Worm (Caenorhabditis elegans) whole organism, late embryonic: Measurements from ENCODE around the gene T19C3.7.

ENCODE experiments used
- C38D4.7 ChIP-seq: fragments of 200-800 bp; sonication (Bioruptor generic); optimal IDR thresholded peaks from 2 replicates; lab custom pipeline; 2018; ENCODE audit warnings: mild to moderate bottlenecking, missing genetic modification characterization, moderate library complexity, missing compliant biosample characterization
- F13H6.1 ChIP-seq: sonication (generic microtip); optimal IDR thresholded peaks from 2 replicates; lab custom pipeline; 2016; ENCODE audit warnings: missing genetic modification characterization, missing compliant biosample characterization
- K02D7.2 ChIP-seq: sonication (generic microtip); optimal IDR thresholded peaks from 2 replicates; lab custom pipeline; 2017; ENCODE audit warnings: mild to moderate bottlenecking, missing genetic modification characterization, missing compliant biosample characterization
- K09A11.1 ChIP-seq: sonication (generic microtip); optimal IDR thresholded peaks from 2 replicates; lab custom pipeline; 2017; ENCODE audit warnings: antibody characterized with exemption, mild to moderate bottlenecking, missing genetic modification characterization, missing compliant biosample characterization; ENCODE audit not compliant: insufficient read depth
- T23F11.4 ChIP-seq: fragments of 200-800 bp; sonication (Bioruptor generic); optimal IDR thresholded peaks from 2 replicates; lab custom pipeline; 2018; ENCODE audit warnings: mild to moderate bottlenecking, missing genetic modification characterization, missing compliant biosample characterization
- ahr-1 ChIP-seq: sonication (generic microtip); optimal IDR thresholded peaks from 2 replicates; lab custom pipeline; 2016; ENCODE audit warnings: missing genetic modification characterization, missing compliant biosample characterization
- ceh-14 ChIP-seq: sonication (generic microtip); optimal IDR thresholded peaks from 2 replicates; lab custom pipeline; 2016; ENCODE audit warnings: missing genotype, missing genetic modification characterization, missing compliant biosample characterization
- ceh-19 ChIP-seq: fragments of 200-800 bp; sonication (Bioruptor generic); optimal IDR thresholded peaks from 2 replicates; lab custom pipeline; 2018; ENCODE audit warnings: mild to moderate bottlenecking, missing genetic modification characterization, missing compliant biosample characterization
- ceh-2 ChIP-seq: sonication (generic microtip); optimal IDR thresholded peaks from 2 replicates; lab custom pipeline; 2016; ENCODE audit warnings: missing genotype, missing genetic modification characterization, missing compliant biosample characterization
- ceh-30 ChIP-seq: fragments of 150-350 bp; optimal IDR thresholded peaks from 2 replicates; lab custom pipeline; 2014; ENCODE audit warnings: missing biosample characterization, missing genetic modification characterization
- ceh-31 ChIP-seq: sonication (generic microtip); optimal IDR thresholded peaks from 2 replicates; lab custom pipeline; 2016; ENCODE audit warnings: missing genetic modification characterization, missing compliant biosample characterization
- ceh-34 ChIP-seq: sonication (generic microtip); optimal IDR thresholded peaks from 2 replicates; lab custom pipeline; 2016; ENCODE audit warnings: mild to moderate bottlenecking, missing genetic modification characterization, missing compliant biosample characterization
- ceh-48 ChIP-seq: sonication (generic microtip); optimal IDR thresholded peaks from 2 replicates; lab custom pipeline; 2016; ENCODE audit warnings: missing genetic modification characterization, inconsistent platforms, missing compliant biosample characterization
- ceh-6 ChIP-seq: fragments of 200-800 bp; sonication (Bioruptor generic); optimal IDR thresholded peaks from 2 replicates; lab custom pipeline; 2018; ENCODE audit warnings: mild to moderate bottlenecking, missing genetic modification characterization, missing compliant biosample characterization
- ceh-9 ChIP-seq: sonication (generic microtip); optimal IDR thresholded peaks from 2 replicates; lab custom pipeline; 2016; ENCODE audit warnings: mild to moderate bottlenecking, missing genetic modification characterization, inconsistent platforms, missing compliant biosample characterization
- elt-2 ChIP-seq: sonication (generic microtip); optimal IDR thresholded peaks from 2 replicates; lab custom pipeline; 2016; ENCODE audit warnings: missing genetic modification reagents, missing genetic modification characterization, missing compliant biosample characterization
- elt-4 ChIP-seq: sonication (generic microtip); optimal IDR thresholded peaks from 2 replicates; lab custom pipeline; 2016; ENCODE audit warnings: missing genetic modification characterization, missing compliant biosample characterization
- ets-4 ChIP-seq: sonication (generic microtip); optimal IDR thresholded peaks from 2 replicates; lab custom pipeline; 2016; ENCODE audit warnings: missing genetic modification characterization, missing compliant biosample characterization
- eyg-1 ChIP-seq: sonication (generic microtip); optimal IDR thresholded peaks from 2 replicates; lab custom pipeline; 2016; ENCODE audit warnings: missing genotype, missing genetic modification characterization, missing compliant biosample characterization
- fax-1 ChIP-seq: sonication (generic microtip); optimal IDR thresholded peaks from 2 replicates; lab custom pipeline; 2016; ENCODE audit warnings: missing genotype, missing genetic modification characterization, missing compliant biosample characterization
- fkh-10 ChIP-seq: fragments of 150-350 bp; optimal IDR thresholded peaks from 2 replicates; lab custom pipeline; 2014; ENCODE audit warnings: missing biosample characterization, missing genetic modification reagents, missing genetic modification characterization
- fkh-6 ChIP-seq: sonication (generic microtip); optimal IDR thresholded peaks from 2 replicates; lab custom pipeline; 2016; ENCODE audit warnings: missing genetic modification characterization, missing compliant biosample characterization
- gmeb-2 ChIP-seq: sonication (generic microtip); optimal IDR thresholded peaks from 2 replicates; lab custom pipeline; 2016; ENCODE audit warnings: missing genetic modification characterization, inconsistent platforms, missing compliant biosample characterization
- hlh-30 ChIP-seq: sonication (generic microtip); optimal IDR thresholded peaks from 2 replicates; lab custom pipeline; 2017; ENCODE audit warnings: antibody characterized with exemption, missing genetic modification characterization, missing compliant biosample characterization; ENCODE audit not compliant: insufficient read depth
- hlh-8 ChIP-seq: sonication (generic microtip); optimal IDR thresholded peaks from 2 replicates; lab custom pipeline; 2016; ENCODE audit warnings: missing genotype, missing genetic modification characterization, missing compliant biosample characterization
- lim-6 ChIP-seq: sonication (generic microtip); optimal IDR thresholded peaks from 2 replicates; lab custom pipeline; 2016; ENCODE audit warnings: missing genetic modification characterization, missing compliant biosample characterization
- nfya-1 ChIP-seq: sonication (generic microtip); optimal IDR thresholded peaks from 2 replicates; lab custom pipeline; 2017; ENCODE audit warnings: missing genetic modification characterization, mild to moderate bottlenecking, missing compliant biosample characterization, antibody characterized with exemption, moderate library complexity
- nhr-11 ChIP-seq: fragments of 150-350 bp; optimal IDR thresholded peaks from 2 replicates; lab custom pipeline; 2014; ENCODE audit warnings: missing biosample characterization, missing genetic modification characterization
- nhr-232 ChIP-seq: sonication (generic microtip); optimal IDR thresholded peaks from 2 replicates; lab custom pipeline; 2016; ENCODE audit warnings: missing genetic modification characterization, missing compliant biosample characterization
- npax-4 ChIP-seq: sonication (generic microtip); optimal IDR thresholded peaks from 2 replicates; lab custom pipeline; 2016; ENCODE audit warnings: missing genetic modification characterization, missing compliant biosample characterization
- odd-2 ChIP-seq: sonication (generic microtip); optimal IDR thresholded peaks from 2 replicates; lab custom pipeline; 2017; ENCODE audit warnings: antibody characterized with exemption, mild to moderate bottlenecking, missing genetic modification characterization, missing compliant biosample characterization
- pag-3 ChIP-seq: sonication (generic microtip); optimal IDR thresholded peaks from 2 replicates; lab custom pipeline; 2016; ENCODE audit warnings: missing compliant biosample characterization, missing genetic modification characterization, borderline replicate concordance
- pat-9 ChIP-seq: fragments of 200-800 bp; sonication (Bioruptor generic); optimal IDR thresholded peaks from 2 replicates; lab custom pipeline; 2018; ENCODE audit warnings: mild to moderate bottlenecking, missing genetic modification characterization, moderate library complexity, missing compliant biosample characterization
- pha-2 ChIP-seq: sonication (generic microtip); optimal IDR thresholded peaks from 2 replicates; lab custom pipeline; 2017; ENCODE audit warnings: mild to moderate bottlenecking, missing genetic modification characterization, missing compliant biosample characterization
- pqm-1 ChIP-seq: sonication (generic microtip); optimal IDR thresholded peaks from 2 replicates; lab custom pipeline; 2016; ENCODE audit warnings: missing genetic modification characterization, missing compliant biosample characterization
- sdc-2 ChIP-seq: sonication (generic microtip); optimal IDR thresholded peaks from 2 replicates; lab custom pipeline; 2016; ENCODE audit warnings: missing genotype, missing genetic modification characterization, missing compliant biosample characterization
- sox-4 ChIP-seq: sonication (generic microtip); optimal IDR thresholded peaks from 2 replicates; lab custom pipeline; 2017; ENCODE audit warnings: mild to moderate bottlenecking, missing genetic modification characterization, inconsistent platforms, missing compliant biosample characterization
- syd-9 ChIP-seq: sonication (generic microtip); optimal IDR thresholded peaks from 2 replicates; lab custom pipeline; 2016; ENCODE audit warnings: mild to moderate bottlenecking, missing genetic modification characterization, moderate library complexity, missing compliant biosample characterization
- tbx-2 ChIP-seq: sonication (generic microtip); optimal IDR thresholded peaks from 2 replicates; lab custom pipeline; 2016; ENCODE audit warnings: missing genetic modification characterization, missing compliant biosample characterization
- tbx-7 ChIP-seq: sonication (generic microtip); optimal IDR thresholded peaks from 2 replicates; lab custom pipeline; 2016; ENCODE audit warnings: missing genotype, missing genetic modification characterization, missing compliant biosample characterization
- ttx-3 ChIP-seq: sonication (generic microtip); optimal IDR thresholded peaks from 2 replicates; lab custom pipeline; 2016; ENCODE audit warnings: missing genetic modification reagents, missing genetic modification characterization, missing compliant biosample characterization
- unc-3 ChIP-seq, 2 experiments: fragments of 200-800 bp in 1 of 2; sonication (Bioruptor generic) in 1 of 2; sonication (generic microtip) in 1 of 2; conservative IDR thresholded peaks in 1 of 2; optimal IDR thresholded peaks in 1 of 2; 2 replicates each; pipeline versions ENCODE4 v1.3.6 to Lab custom; 2016 to 2022; ENCODE audit warnings: missing compliant biosample characterization in 2 of 2, missing genetic modification characterization in 2 of 2, missing genetic modification reagents in 1 of 2
- unc-42 ChIP-seq: sonication (generic microtip); optimal IDR thresholded peaks from 2 replicates; lab custom pipeline; 2016; ENCODE audit warnings: missing genotype, missing genetic modification characterization, missing compliant biosample characterization
- unc-55 ChIP-seq: sonication (generic microtip); optimal IDR thresholded peaks from 2 replicates; lab custom pipeline; 2017; ENCODE audit warnings: missing biosample characterization, missing genetic modification reagents, missing genetic modification characterization
- unc-86 ChIP-seq: sonication (generic microtip); optimal IDR thresholded peaks from 2 replicates; lab custom pipeline; 2016; ENCODE audit warnings: missing genetic modification characterization, missing compliant biosample characterization

T19C3.7 gene

ce11 chrIII:627838-628237 is 8.1 kb downstream of the T19C3.7 start, which contains the start of gene T19C3.5:
T19C3.5 (minus strand) TSS chrIII:627938.
- TF ChIP-seq ceh-14 (tag; lab: Kevin White, UChicago) (no peak), elt-4 (no peak), ceh-31 (tag; lab: Kevin White, UChicago) (no peak), ceh-30 (tag; lab: Kevin White, UChicago) (no peak), fkh-6 (tag; lab: Kevin White, UChicago) (no peak), pag-3 (no peak), fkh-10 (GFP tag; lab: Kevin White, UChicago) (no peak), pqm-1 (tag; lab: Kevin White, UChicago) (no peak), ceh-19 (GFP tag; lab: Kevin White, UChicago) (no peak), odd-2 (tag; lab: Kevin White, UChicago) (no peak), unc-42 (no peak), C38D4.7 (GFP tag; lab: Kevin White, UChicago) (no peak)

- TF ChIP-seq eyg-1 (tag; lab: Kevin White, UChicago) (no peak), C38D4.7 (GFP tag; lab: Kevin White, UChicago) (no peak), ceh-6 (GFP tag; lab: Kevin White, UChicago) (no peak), ceh-34 (tag; lab: Kevin White, UChicago) (no peak), pag-3 (no peak), ceh-48 (tag; lab: Kevin White, UChicago) (no peak), nfya-1 (tag; lab: Kevin White, UChicago) (no peak), F13H6.1 (tag; lab: Kevin White, UChicago) (no peak), elt-4 (no peak), unc-86 (no peak), pha-2 (tag; lab: Kevin White, UChicago) (no peak)
Observed at ce11 chrIII:626091-626490, 9.9 kb downstream of the T19C3.7 start.

- TF ChIP-seq ceh-48 (tag; lab: Kevin White, UChicago) (peak; percentile 17), ceh-14 (tag; lab: Kevin White, UChicago) (no peak), fkh-10 (GFP tag; lab: Kevin White, UChicago) (no peak), K09A11.1 (tag; lab: Kevin White, UChicago) (peak; percentile 36), K02D7.2 (tag; lab: Kevin White, UChicago) (no peak), odd-2 (tag; lab: Kevin White, UChicago) (no peak), ahr-1 (tag; lab: Kevin White, UChicago) (no peak), pat-9 (tag; lab: Kevin White, UChicago) (no peak), ttx-3 (tag; lab: Kevin White, UChicago) (no peak), ceh-6 (GFP tag; lab: Kevin White, UChicago) (no peak), pag-3 (no peak), eyg-1 (tag; lab: Kevin White, UChicago) (no peak), ets-4 (peak; percentile 53), lim-6 (tag; lab: Kevin White, UChicago) (no peak), ceh-31 (tag; lab: Kevin White, UChicago) (peak; percentile 79), syd-9 (tag; lab: Kevin White, UChicago) (no peak), ceh-34 (tag; lab: Kevin White, UChicago) (peak; percentile 71), tbx-2 (tag; lab: Kevin White, UChicago) (peak; percentile 62), fkh-6 (tag; lab: Kevin White, UChicago) (no peak), hlh-8 (tag; lab: Kevin White, UChicago) (peak; percentile 32), ceh-19 (GFP tag; lab: Kevin White, UChicago) (no peak), nhr-11 (tag; lab: Kevin White, UChicago) (no peak), gmeb-2 (tag; lab: Kevin White, UChicago) (no peak), unc-3 (GFP tag; conservative IDR thresholded peaks at IDR 0.05; lab: Robert Waterston, UW) (no peak), unc-3 (tag; optimal IDR thresholded peaks at IDR 0.05; lab: Kevin White, UChicago) (no peak), pha-2 (tag; lab: Kevin White, UChicago) (no peak), hlh-30 (tag; lab: Kevin White, UChicago) (peak; percentile 96), unc-55 (GFP tag; lab: Kevin White, UChicago) (peak; percentile 96), F13H6.1 (tag; lab: Kevin White, UChicago) (peak; percentile 4), tbx-7 (no peak), sox-4 (tag; lab: Kevin White, UChicago) (no peak), T23F11.4 (GFP tag; lab: Kevin White, UChicago) (no peak), fax-1 (tag; lab: Kevin White, UChicago) (no peak), elt-4 (no peak), ceh-2 (peak; percentile 43), unc-86 (no peak), elt-2 (peak; percentile 68), pqm-1 (tag; lab: Kevin White, UChicago) (peak; percentile 48), ceh-30 (tag; lab: Kevin White, UChicago) (peak; percentile 29), ceh-9 (tag; lab: Kevin White, UChicago) (no peak), nhr-232 (tag; lab: Kevin White, UChicago) (no peak), npax-4 (no peak), sdc-2 (tag; lab: Kevin White, UChicago) (no peak)
Observed at ce11 chrIII:623754-624153, 12.2 kb downstream of the T19C3.7 start.
